Worm (Caenorhabditis elegans) whole organism, L4 larva: ENCODE data around the gene gcy-27.

Source experiments
- F10B5.3 ChIP-seq: sonication (generic microtip); optimal IDR thresholded peaks from 2 replicates; lab custom pipeline; 2016; ENCODE audit warnings: mild to moderate bottlenecking, missing genetic modification characterization, missing compliant biosample characterization
- ZK546.5 ChIP-seq, 2 experiments: sonication (generic microtip); optimal IDR thresholded peaks; 2 replicates each; lab custom pipeline; 2017; ENCODE audit warnings: missing biosample characterization in 2 of 2, missing genetic modification characterization in 2 of 2
- dmd-9 ChIP-seq: fragments of 200-800 bp; sonication (Bioruptor generic); IDR thresholded peaks from 2 replicates; pipeline ENCODE4 v1.3.6; 2022; ENCODE audit warnings: missing genetic modification reagents, missing genetic modification characterization, missing compliant biosample characterization
- fkh-10 ChIP-seq: fragments of 150-350 bp; optimal IDR thresholded peaks from 2 replicates; lab custom pipeline; 2014; ENCODE audit warnings: missing biosample characterization, missing genetic modification reagents, missing genetic modification characterization
- lsy-2 ChIP-seq, 2 experiments: fragments of 150-350 bp in 1 of 2; sonication (generic microtip) in 1 of 2; optimal IDR thresholded peaks; 2 replicates each; lab custom pipeline; 2014 to 2017; ENCODE audit warnings: missing biosample characterization in 2 of 2, missing genetic modification characterization in 2 of 2
- skn-1 ChIP-seq: fragments of 150-350 bp; optimal IDR thresholded peaks from 2 replicates; lab custom pipeline; 2014; ENCODE audit warnings: missing biosample characterization, missing genetic modification characterization

- TF ChIP-seq fkh-10 (GFP tag; lab: Kevin White, UChicago) (no peak), ZK546.5 (tag; optimal IDR thresholded peaks at IDR 0.05; lab: Kevin White, UChicago) (no peak), lsy-2 (tag; optimal IDR thresholded peaks at IDR 0.05; lab: Kevin White, UChicago) (no peak), F10B5.3 (no peak), skn-1 (tag; lab: Kevin White, UChicago) (no peak), dmd-9 (GFP tag; lab: Robert Waterston, UW) (no peak)
These were observed 4.1 kb downstream of the gcy-27 start for ce11 chrIV:17432223-17432826.
